Worm (Caenorhabditis elegans) whole organism, midembryonic: ENCODE measurements around the gene F11G11.5.

ENCODE experiments used
- cog-1 ChIP-seq: sonication (generic microtip); optimal IDR thresholded peaks from 2 replicates; lab custom pipeline; 2016; ENCODE audit warnings: missing genetic modification characterization, missing compliant biosample characterization
- flt-1 ChIP-seq: fragments of 200-800 bp; sonication (Bioruptor generic); IDR thresholded peaks from 2 replicates; pipeline ENCODE4 v1.3.6; 2022; ENCODE audit warnings: missing genetic modification characterization, missing compliant biosample characterization
- ztf-29 ChIP-seq: fragments of 200-800 bp; sonication (Bioruptor generic); IDR thresholded peaks from 2 replicates; pipeline ENCODE4 v1.3.6; 2022; ENCODE audit warnings: missing genetic modification reagents, missing genetic modification characterization, missing compliant biosample characterization

DNA sequence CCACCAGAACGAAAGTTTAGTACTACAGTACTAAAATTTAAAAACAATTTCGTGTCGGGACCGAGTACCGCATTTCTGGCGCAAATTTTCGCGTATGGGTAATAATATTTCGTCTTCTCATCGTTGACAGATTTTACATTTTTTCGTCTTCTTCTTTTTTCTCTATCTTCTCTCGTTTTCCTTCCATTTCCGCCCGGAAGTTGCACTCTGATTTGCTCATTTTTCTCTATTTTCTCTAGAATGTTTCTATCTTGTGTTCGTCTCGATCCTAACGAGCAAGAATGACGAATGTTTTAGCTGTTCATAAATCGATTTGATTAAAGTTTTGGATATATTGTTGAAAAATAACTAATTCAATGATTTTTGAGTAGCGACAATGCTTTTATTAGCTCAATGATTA lies 2.2 kb upstream of the F11G11.5 start:
- TF ChIP-seq flt-1 (GFP tag; lab: Robert Waterston, UW) (no peak), ztf-29 (GFP tag; lab: Robert Waterston, UW) (no peak), cog-1 (tag; lab: Kevin White, UChicago) (no peak)
